Worm (Caenorhabditis elegans): ENCODE data around the gene C07A4.3.

C07A4.3 gene

DNA sequence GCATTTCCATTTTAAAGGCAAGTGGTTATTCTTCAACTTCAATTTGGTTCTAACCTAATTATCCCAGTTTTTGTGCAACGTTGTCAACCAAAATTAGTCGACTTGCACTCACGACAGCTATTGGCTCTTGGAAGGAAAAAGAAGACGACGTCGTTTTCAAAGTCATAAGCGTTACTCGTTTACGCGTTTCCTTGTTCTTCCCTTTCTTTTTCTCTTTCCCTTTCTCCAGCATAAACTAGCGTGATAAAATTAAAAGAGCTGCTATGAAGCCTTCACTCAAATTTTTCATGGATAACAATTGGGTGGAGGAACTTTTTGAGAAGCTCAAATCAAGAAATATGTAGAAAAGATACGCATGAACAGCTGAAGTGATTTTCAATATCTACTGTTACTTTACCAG is 11.6 kb upstream of the C07A4.3 start:
- TF ChIP-seq unc-42 (tag; optimal IDR thresholded peaks at IDR 0.05) (peak; percentile 22), nhr-11 (tag; optimal IDR thresholded peaks at IDR 0.05) (no peak)

DNA sequence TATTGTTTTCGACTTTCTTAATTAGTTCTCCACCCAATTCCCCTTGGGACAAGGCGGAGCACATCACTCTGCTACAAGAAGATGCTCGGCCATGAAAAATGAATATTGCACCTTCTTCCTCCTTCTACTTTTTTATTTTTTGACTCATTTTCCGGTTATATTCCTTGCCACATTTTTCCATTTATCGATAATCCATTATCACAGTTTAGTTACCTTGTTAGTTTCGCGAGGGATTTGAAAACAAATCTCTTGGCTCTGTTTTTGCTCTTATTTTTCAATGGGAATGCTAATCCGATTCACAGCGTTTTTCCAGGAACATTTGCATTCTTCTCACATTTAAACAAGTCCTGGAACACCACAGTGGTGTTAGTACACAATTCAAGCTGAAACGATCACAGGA is 7.8 kb upstream of the C07A4.3 start, which contains the start of gene rnp-9:
Gene rnp-9 (plus strand): TSS at position 301 of the 400 bp plus-strand sequence.
- TF ChIP-seq nfya-1 (tag; optimal IDR thresholded peaks at IDR 0.05) = no peak
- TF ChIP-seq K09A11.1 (tag; optimal IDR thresholded peaks at IDR 0.05; ENCODE audit: insufficient read depth) = no peak
- no peak for TF ChIP-seq npax-4 (tag; optimal IDR thresholded peaks at IDR 0.05)
- no peak for TF ChIP-seq ceh-6 (GFP tag; optimal IDR thresholded peaks at IDR 0.05)
- no peak for TF ChIP-seq ceh-2 (tag; optimal IDR thresholded peaks at IDR 0.05)
- TF ChIP-seq pat-9 (tag; optimal IDR thresholded peaks at IDR 0.05) = no peak

DNA sequence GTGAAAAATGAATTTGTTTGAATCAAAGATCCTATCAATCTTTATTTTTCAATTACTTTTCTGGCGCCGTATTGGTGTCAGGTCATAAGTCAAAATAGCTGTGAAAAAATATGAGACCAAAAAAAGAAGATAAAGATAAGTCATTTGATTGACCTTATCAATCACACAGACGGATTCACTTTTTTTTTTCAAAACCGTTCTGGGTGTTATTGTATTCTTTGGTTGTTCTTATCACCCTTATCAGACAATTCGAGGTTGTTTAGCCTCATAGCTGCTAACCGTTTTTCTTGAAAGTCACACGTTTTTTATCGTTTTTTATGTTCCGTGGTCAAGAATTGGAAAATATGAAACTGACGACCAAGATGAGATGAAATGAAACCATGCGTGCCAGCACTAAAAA is 6.2 kb upstream of the C07A4.3 start:
- TF ChIP-seq fkh-10 (GFP tag; optimal IDR thresholded peaks at IDR 0.05) = no peak
- no peak for TF ChIP-seq npax-4 (tag; optimal IDR thresholded peaks at IDR 0.05)
- no peak for TF ChIP-seq pat-9 (tag; optimal IDR thresholded peaks at IDR 0.05)
- no peak for TF ChIP-seq elt-2 (tag; optimal IDR thresholded peaks at IDR 0.05)
- TF ChIP-seq ceh-24 (tag; optimal IDR thresholded peaks at IDR 0.05) = no peak
- no peak for TF ChIP-seq lin-11 (tag; optimal IDR thresholded peaks at IDR 0.05)
- TF ChIP-seq pha-2 (tag; optimal IDR thresholded peaks at IDR 0.05) = no peak
- TF ChIP-seq fkh-6 (tag; optimal IDR thresholded peaks at IDR 0.05) = no peak
- no peak for TF ChIP-seq C38D4.7 (GFP tag; optimal IDR thresholded peaks at IDR 0.05)
- no peak for TF ChIP-seq sox-2 (GFP tag; IDR thresholded peaks at IDR 0.05)
- no peak for TF ChIP-seq pag-3 (tag; optimal IDR thresholded peaks at IDR 0.05; ENCODE audit: borderline replicate concordance)
- no peak for TF ChIP-seq C08G9.2 (tag; optimal IDR thresholded peaks at IDR 0.05)
- no peak for TF ChIP-seq ceh-6 (GFP tag; optimal IDR thresholded peaks at IDR 0.05)
- no peak for TF ChIP-seq tbx-2 (tag; optimal IDR thresholded peaks at IDR 0.05)
- TF ChIP-seq lim-6 (tag; optimal IDR thresholded peaks at IDR 0.05) = no peak
- TF ChIP-seq elt-4 (tag; optimal IDR thresholded peaks at IDR 0.05) = no peak
- TF ChIP-seq ceh-48 (tag; optimal IDR thresholded peaks at IDR 0.05) = no peak
- no peak for TF ChIP-seq hlh-6 (tag; optimal IDR thresholded peaks at IDR 0.05)
- no peak for TF ChIP-seq fax-1 (tag; optimal IDR thresholded peaks at IDR 0.05)
- TF ChIP-seq ceh-22 (tag; optimal IDR thresholded peaks at IDR 0.05) = no peak

ce11 chrX:10170598-10170997 is 4.2 kb upstream of the C07A4.3 start:
- TF ChIP-seq T23F11.4 (GFP tag; optimal IDR thresholded peaks at IDR 0.05) (no peak), odd-2 (tag; optimal IDR thresholded peaks at IDR 0.05) (no peak), rnt-1 (tag; optimal IDR thresholded peaks at IDR 0.05) (no peak), pag-3 (tag; optimal IDR thresholded peaks at IDR 0.05; ENCODE audit: borderline replicate concordance) (no peak), hlh-15 (tag; optimal IDR thresholded peaks at IDR 0.05) (no peak), nhr-11 (tag; optimal IDR thresholded peaks at IDR 0.05) (no peak), nfya-1 (tag; optimal IDR thresholded peaks at IDR 0.05) (no peak), che-1 (tag; optimal IDR thresholded peaks at IDR 0.05) (no peak), ceh-18 (tag; optimal IDR thresholded peaks at IDR 0.05) (no peak), pros-1 (tag; optimal IDR thresholded peaks at IDR 0.05) (no peak), zip-5 (tag; optimal IDR thresholded peaks at IDR 0.05) (no peak), mec-3 (tag; optimal IDR thresholded peaks at IDR 0.05; ENCODE audit: borderline replicate concordance) (no peak), hlh-13 (GFP tag; optimal IDR thresholded peaks at IDR 0.05) (no peak), unc-3 (GFP tag; conservative IDR thresholded peaks at IDR 0.05) (no peak), unc-3 (tag; optimal IDR thresholded peaks at IDR 0.05) (no peak), ahr-1 (tag; optimal IDR thresholded peaks at IDR 0.05) (no peak), pqm-1 (tag; optimal IDR thresholded peaks at IDR 0.05) (no peak)

Measured in whole organism, late embryonic.